Worm (Caenorhabditis elegans): ENCODE data around the gene C45G9.10.

DNA sequence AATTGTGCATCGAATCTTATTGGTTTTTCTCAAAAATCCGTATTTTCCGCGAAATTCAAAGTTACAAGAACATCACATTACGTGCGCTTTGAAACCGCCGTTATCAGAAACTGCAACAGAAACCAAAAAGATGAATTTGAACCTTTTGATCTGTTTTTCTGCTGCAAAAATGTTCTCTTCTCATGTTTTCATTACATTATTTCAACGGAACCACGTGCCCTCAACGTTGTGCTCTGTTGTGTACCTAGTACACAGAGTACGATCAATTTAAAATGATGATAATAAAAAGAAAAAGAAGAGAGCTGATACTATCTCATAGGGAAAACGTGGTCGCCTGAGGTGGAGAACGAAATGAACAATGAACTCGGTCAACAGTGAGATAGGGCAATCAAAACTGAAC is 16.4 kb upstream of the C45G9.10 start:
- TF ChIP-seq klf-2 (GFP tag; conservative IDR thresholded peaks at IDR 0.05): no peak
- TF ChIP-seq tab-1 (GFP tag; IDR thresholded peaks at IDR 0.05): no peak
- no peak for TF ChIP-seq ztf-29 (GFP tag; IDR thresholded peaks at IDR 0.05)
- TF ChIP-seq ztf-23 (GFP tag; IDR thresholded peaks at IDR 0.05): no peak
- no peak for TF ChIP-seq flt-1 (GFP tag; IDR thresholded peaks at IDR 0.05)
- TF ChIP-seq cog-1 (tag; optimal IDR thresholded peaks at IDR 0.05): no peak
- no peak for TF ChIP-seq ref-1 (GFP tag; conservative IDR thresholded peaks at IDR 0.05)
- no peak for TF ChIP-seq med-1 (GFP tag; optimal IDR thresholded peaks at IDR 0.05; ENCODE audit: insufficient read depth)

All from whole organism, midembryonic.